Fruit fly (Drosophila melanogaster) whole organism, embryonic: Measurements from ENCODE around the gene CG43052.

ENCODE experiments used
- Abd-B ChIP-seq: fragments of 200-800 bp; sonication (Bioruptor generic); optimal IDR thresholded peaks from 2 replicates; lab custom pipeline; 2018; ENCODE audit warnings: missing biosample characterization, mild to moderate bottlenecking, missing genetic modification characterization, moderate library complexity
- Asciz ChIP-seq: fragments of 200-800 bp; sonication (Bioruptor generic); optimal IDR thresholded peaks from 2 replicates; lab custom pipeline; 2017; ENCODE audit warnings: missing biosample characterization, mild to moderate bottlenecking, missing genetic modification characterization, missing genetic modification reagents
- Blimp-1 ChIP-seq: fragments of 200-800 bp; sonication (Bioruptor generic); optimal IDR thresholded peaks from 3 replicates; lab custom pipeline; 2018; ENCODE audit warnings: missing biosample characterization, missing genetic modification characterization, mild to moderate bottlenecking, moderate library complexity, missing genetic modification reagents
- CG10543 ChIP-seq: fragments of 200-800 bp; sonication (Bioruptor generic); optimal IDR thresholded peaks from 3 replicates; lab custom pipeline; 2017; ENCODE audit warnings: missing biosample characterization, mild to moderate bottlenecking, missing genetic modification characterization, moderate library complexity
- CG11560 ChIP-seq: fragments of 200-800 bp; sonication (Bioruptor generic); IDR thresholded peaks from 3 replicates; pipeline ENCODE4 v1.3.6; 2022; ENCODE audit warnings: missing biosample characterization, missing genetic modification characterization
- CG17328 ChIP-seq: fragments of 200-800 bp; sonication (Bioruptor generic); IDR thresholded peaks from 2 replicates; pipeline ENCODE4 v1.3.6; 2022; ENCODE audit warnings: missing biosample characterization, missing genetic modification characterization
- CG2120 ChIP-seq: fragments of 200-800 bp; sonication (Bioruptor generic); optimal IDR thresholded peaks from 3 replicates; lab custom pipeline; 2016; ENCODE audit warnings: missing biosample characterization, missing genetic modification characterization
- CG31365 ChIP-seq: fragments of 200-800 bp; sonication (Bioruptor generic); optimal IDR thresholded peaks from 2 replicates; lab custom pipeline; 2018; ENCODE audit warnings: missing biosample characterization, mild to moderate bottlenecking, missing genetic modification characterization
- CG32532 ChIP-seq: fragments of 200-800 bp; sonication (Bioruptor generic); IDR thresholded peaks from 2 replicates; pipeline ENCODE4 v1.3.6; 2022; ENCODE audit warnings: missing biosample characterization, missing genetic modification characterization
- CG33557 ChIP-seq: fragments of 200-800 bp; sonication (Bioruptor generic); optimal IDR thresholded peaks from 2 replicates; lab custom pipeline; 2019; ENCODE audit warnings: missing biosample characterization, mild to moderate bottlenecking, missing genetic modification characterization, moderate library complexity
- CG3995 ChIP-seq: fragments of 200-800 bp; sonication (Bioruptor generic); optimal IDR thresholded peaks from 3 replicates; lab custom pipeline; 2016; ENCODE audit warnings: missing biosample characterization, missing genetic modification characterization
- CG4424 ChIP-seq: fragments of 200-800 bp; sonication (Bioruptor generic); optimal IDR thresholded peaks from 3 replicates; lab custom pipeline; 2016; ENCODE audit warnings: missing biosample characterization, missing genetic modification characterization
- CG4820 ChIP-seq: fragments of 200-800 bp; sonication (Bioruptor generic); optimal IDR thresholded peaks from 3 replicates; lab custom pipeline; 2016; ENCODE audit warnings: missing biosample characterization, missing genetic modification characterization
- CG6765 ChIP-seq: fragments of 200-800 bp; sonication (Bioruptor generic); optimal IDR thresholded peaks from 3 replicates; lab custom pipeline; 2017; ENCODE audit warnings: missing biosample characterization, mild to moderate bottlenecking, missing genetic modification characterization
- CG7745 ChIP-seq: fragments of 200-800 bp; sonication (Bioruptor generic); optimal IDR thresholded peaks from 2 replicates; lab custom pipeline; 2018; ENCODE audit warnings: missing biosample characterization, mild to moderate bottlenecking, missing genetic modification characterization, moderate library complexity
- CG8089 ChIP-seq: fragments of 200-800 bp; sonication (Bioruptor generic); optimal IDR thresholded peaks from 3 replicates; lab custom pipeline; 2016; ENCODE audit warnings: missing biosample characterization, missing genetic modification characterization
- CG8924 ChIP-seq: fragments of 200-800 bp; optimal IDR thresholded peaks from 3 replicates; lab custom pipeline; 2019; ENCODE audit warnings: missing biosample characterization, mild to moderate bottlenecking, missing genetic modification characterization, moderate library complexity
- Doc3 ChIP-seq: fragments of 200-800 bp; sonication (Bioruptor generic); IDR thresholded peaks from 3 replicates; pipeline ENCODE4 v1.3.6; 2022; ENCODE audit warnings: missing biosample characterization, missing genetic modification characterization; ENCODE audit not compliant: partially characterized antibody
- Eip74EF ChIP-seq, 2 experiments: fragments of 200-800 bp in 1 of 2; fragments of >200 bp in 1 of 2; sonication (Bioruptor generic) in 1 of 2; optimal IDR thresholded peaks; 2 replicates each; lab custom pipeline; 2017 to 2019; ENCODE audit warnings: missing biosample characterization in 2 of 2, missing genetic modification characterization in 2 of 2, mild to moderate bottlenecking in 1 of 2, moderate library complexity in 1 of 2
- Fer1 ChIP-seq: fragments of 200-800 bp; sonication (Bioruptor generic); optimal IDR thresholded peaks from 2 replicates; lab custom pipeline; 2017; ENCODE audit warnings: missing biosample characterization, mild to moderate bottlenecking, missing genetic modification characterization
- HmgZ ChIP-seq: fragments of 200-800 bp; sonication (Bioruptor generic); optimal IDR thresholded peaks from 2 replicates; lab custom pipeline; 2018; ENCODE audit warnings: missing biosample characterization, mild to moderate bottlenecking, missing genetic modification characterization
- Hr39 ChIP-seq: fragments of >200 bp; optimal IDR thresholded peaks from 2 replicates; lab custom pipeline; 2017
- Hsf ChIP-seq: fragments of 200-800 bp; sonication (Bioruptor generic); optimal IDR thresholded peaks from 3 replicates; lab custom pipeline; 2016; ENCODE audit warnings: missing biosample characterization, missing genetic modification characterization
- NC2α ChIP-seq: fragments of 200-800 bp; sonication (Bioruptor generic); optimal IDR thresholded peaks from 2 replicates; lab custom pipeline; 2016; ENCODE audit warnings: missing biosample characterization, missing genetic modification characterization
- NFAT ChIP-seq: fragments of 200-800 bp; sonication (Bioruptor generic); IDR thresholded peaks from 2 replicates; pipeline ENCODE4 v1.3.6; 2022; ENCODE audit warnings: missing biosample characterization, missing genetic modification characterization
- Oaz ChIP-seq: fragments of 200-800 bp; sonication (Bioruptor generic); IDR thresholded peaks from 2 replicates; pipeline ENCODE4 v1.3.6; 2022; ENCODE audit warnings: missing biosample characterization, missing genetic modification characterization
- Ptx1 ChIP-seq: fragments of 200-800 bp; sonication (Bioruptor generic); IDR thresholded peaks from 2 replicates; pipeline ENCODE4 v1.3.6; 2022; ENCODE audit warnings: missing biosample characterization, missing genetic modification characterization
- Scr ChIP-seq: fragments of 200-800 bp; sonication (Bioruptor generic); IDR thresholded peaks from 2 replicates; pipeline ENCODE4 v1.3.6; 2022; ENCODE audit warnings: missing biosample characterization, missing genetic modification characterization; ENCODE audit not compliant: partially characterized antibody
- Sin3A ChIP-seq: fragments of >200 bp; optimal IDR thresholded peaks from 2 replicates; lab custom pipeline; 2018
- Tbp ChIP-seq: fragments of >200 bp; optimal IDR thresholded peaks from 2 replicates; lab custom pipeline; 2018; ENCODE audit warnings: missing biosample characterization, missing genetic modification characterization
- Usf ChIP-seq: fragments of 200-800 bp; sonication (Bioruptor generic); optimal IDR thresholded peaks from 2 replicates; lab custom pipeline; 2017; ENCODE audit warnings: missing genotype, missing biosample characterization, missing genetic modification characterization
- YL-1 ChIP-seq: fragments of 200-800 bp; sonication (Bioruptor generic); optimal IDR thresholded peaks from 3 replicates; lab custom pipeline; 2017; ENCODE audit warnings: missing biosample characterization, mild to moderate bottlenecking, missing genetic modification characterization
- amos ChIP-seq: fragments of 200-800 bp; sonication (Bioruptor generic); IDR thresholded peaks from 2 replicates; pipeline ENCODE4 v1.3.6; 2022; ENCODE audit warnings: missing biosample characterization, missing genetic modification characterization; ENCODE audit not compliant: partially characterized antibody
- ap ChIP-seq: fragments of 200-800 bp; sonication (Bioruptor generic); IDR thresholded peaks from 2 replicates; pipeline ENCODE4 v1.3.6; 2022; ENCODE audit warnings: missing biosample characterization, missing genetic modification characterization
- ato ChIP-seq: fragments of 200-800 bp; sonication (Bioruptor generic); IDR thresholded peaks from 2 replicates; pipeline ENCODE4 v1.3.6; 2022; ENCODE audit warnings: missing biosample characterization, missing genetic modification characterization; ENCODE audit not compliant: partially characterized antibody
- cato ChIP-seq: fragments of 200-800 bp; sonication (Bioruptor generic); optimal IDR thresholded peaks from 2 replicates; lab custom pipeline; 2016; ENCODE audit warnings: missing biosample characterization, missing genetic modification characterization, borderline replicate concordance
- chn ChIP-seq: fragments of 200-800 bp; sonication (Bioruptor generic); optimal IDR thresholded peaks from 2 replicates; lab custom pipeline; 2016; ENCODE audit warnings: missing biosample characterization, missing genetic modification characterization
- crol ChIP-seq: fragments of 200-800 bp; sonication (Bioruptor generic); IDR thresholded peaks from 2 replicates; pipeline ENCODE4 v1.3.6; 2022; ENCODE audit warnings: missing biosample characterization, missing genetic modification characterization
- gro ChIP-seq: fragments of 200-800 bp; sonication (Bioruptor generic); optimal IDR thresholded peaks from 2 replicates; lab custom pipeline; 2016; ENCODE audit warnings: missing biosample characterization, missing genetic modification characterization
- gt ChIP-seq: fragments of 200-800 bp; sonication (Bioruptor generic); IDR thresholded peaks from 2 replicates; pipeline ENCODE4 v1.3.6; 2022; ENCODE audit warnings: missing biosample characterization, missing genetic modification characterization
- kay ChIP-seq: fragments of 200-800 bp; sonication (Bioruptor generic); optimal IDR thresholded peaks from 2 replicates; lab custom pipeline; 2016; ENCODE audit warnings: missing biosample characterization, missing genetic modification characterization
- luna ChIP-seq: fragments of 200-800 bp; sonication (Bioruptor generic); optimal IDR thresholded peaks from 2 replicates; lab custom pipeline; 2016; ENCODE audit warnings: missing biosample characterization, missing genetic modification characterization
- mirr ChIP-seq: fragments of 200-800 bp; sonication (Bioruptor generic); optimal IDR thresholded peaks from 3 replicates; lab custom pipeline; 2018; ENCODE audit warnings: missing biosample characterization, mild to moderate bottlenecking, missing genetic modification characterization
- nerfin-1 ChIP-seq: fragments of 200-800 bp; sonication (Bioruptor generic); optimal IDR thresholded peaks from 3 replicates; lab custom pipeline; 2019; ENCODE audit warnings: missing biosample characterization, mild to moderate bottlenecking, missing genetic modification characterization, moderate library complexity
- odd ChIP-seq: fragments of 200-800 bp; sonication (Bioruptor generic); optimal IDR thresholded peaks from 2 replicates; lab custom pipeline; 2017; ENCODE audit warnings: missing biosample characterization, mild to moderate bottlenecking, missing genetic modification characterization
- pum ChIP-seq: fragments of 200-800 bp; sonication (Bioruptor generic); optimal IDR thresholded peaks from 2 replicates; lab custom pipeline; 2016; ENCODE audit warnings: missing biosample characterization, missing genetic modification characterization
- salm ChIP-seq: fragments of 200-800 bp; sonication (Bioruptor generic); optimal IDR thresholded peaks from 2 replicates; lab custom pipeline; 2018; ENCODE audit warnings: missing biosample characterization, mild to moderate bottlenecking, missing genetic modification characterization
- sima ChIP-seq: fragments of 200-800 bp; sonication (Bioruptor generic); optimal IDR thresholded peaks from 2 replicates; lab custom pipeline; 2016; ENCODE audit warnings: missing biosample characterization, missing genetic modification characterization
- sisA ChIP-seq: fragments of 200-800 bp; sonication (Bioruptor generic); IDR thresholded peaks from 2 replicates; pipeline ENCODE4 v1.3.6; 2022; ENCODE audit warnings: missing biosample characterization, missing genetic modification characterization
- sug ChIP-seq: fragments of 200-800 bp; optimal IDR thresholded peaks from 2 replicates; lab custom pipeline; 2019; ENCODE audit warnings: missing biosample characterization, mild to moderate bottlenecking, missing genetic modification characterization, moderate library complexity
- unc-4 ChIP-seq: fragments of 200-800 bp; sonication (Bioruptor generic); IDR thresholded peaks from 2 replicates; pipeline ENCODE4 v1.3.6; 2022; ENCODE audit warnings: missing biosample characterization, missing genetic modification characterization; ENCODE audit not compliant: partially characterized antibody
- zen ChIP-seq: fragments of 200-800 bp; sonication (Bioruptor generic); optimal IDR thresholded peaks from 3 replicates; lab custom pipeline; 2018; ENCODE audit warnings: missing biosample characterization, mild to moderate bottlenecking, missing genetic modification characterization, moderate library complexity

Gene CG43052

DNA sequence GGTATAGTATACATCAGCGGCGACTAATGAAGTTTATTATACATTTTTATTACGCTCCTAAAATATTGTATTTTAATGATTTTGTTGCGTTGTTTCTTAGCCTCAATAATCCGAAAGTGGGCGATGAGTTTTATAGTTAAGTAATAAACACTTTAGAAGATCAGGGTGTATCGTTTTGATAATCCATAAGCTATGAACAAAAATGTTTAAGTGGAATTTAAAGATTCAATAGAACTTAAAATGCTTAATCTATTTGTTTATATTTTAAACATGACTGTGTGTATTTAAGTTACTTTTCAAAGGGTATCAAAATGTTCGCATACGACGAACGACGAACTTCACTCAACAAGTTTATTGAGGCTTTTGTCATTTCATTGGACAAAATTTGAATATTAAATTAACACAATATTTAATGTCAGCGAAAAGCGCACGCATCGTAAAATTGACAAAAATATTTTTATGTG, 20.4 kb downstream of the CG43052 start (continued):
- TF ChIP-seq CG4424 = no peak
- TF ChIP-seq CG10543 (GFP tag; lab: Kevin White, UChicago) = peak; percentile 36
- TF ChIP-seq Usf (GFP tag; lab: Kevin White, UChicago) = no peak
- no peak for TF ChIP-seq gt
- TF ChIP-seq luna (GFP tag; lab: Kevin White, UChicago) = peak; percentile 47
- TF ChIP-seq Ptx1 = peak; percentile 89
- TF ChIP-seq sima (GFP tag; lab: Kevin White, UChicago) = peak; percentile 46
- TF ChIP-seq CG32532 = peak; percentile 78
- no peak for TF ChIP-seq CG8089 (GFP tag; lab: Kevin White, UChicago)
- no peak for TF ChIP-seq crol (GFP tag; lab: Robert Waterston, UW)
- TF ChIP-seq CG7745 (tag; lab: Kevin White, UChicago) = no peak
- TF ChIP-seq zen (tag; lab: Kevin White, UChicago) = no peak
- TF ChIP-seq Blimp-1 (GFP tag; lab: Kevin White, UChicago) = peak; percentile 26
- TF ChIP-seq NC2α (GFP tag; lab: Kevin White, UChicago) = no peak
- TF ChIP-seq salm (tag; lab: Kevin White, UChicago) = peak; percentile 79
- peak; percentile 71 for TF ChIP-seq Abd-B (GFP tag; lab: Kevin White, UChicago)
- TF ChIP-seq sisA (GFP tag; lab: Robert Waterston, UW) = peak; percentile 67
- no peak for TF ChIP-seq Tbp (GFP tag; lab: Kevin White, UChicago)
- no peak for TF ChIP-seq CG31365 (tag; lab: Kevin White, UChicago)
- no peak for TF ChIP-seq NFAT (GFP tag; lab: Robert Waterston, UW)
- peak; percentile 50; the same call in 1 of the 3 replicates for TF ChIP-seq CG11560 (tag; lab: Robert Waterston, UW)
- TF ChIP-seq cato = no peak
- TF ChIP-seq CG4820 = no peak
- TF ChIP-seq gro = no peak
- no peak for TF ChIP-seq Hr39 (lab: Kevin White, UChicago)
- TF ChIP-seq ap (GFP tag; lab: Robert Waterston, UW) = peak; percentile 62
- no peak for TF ChIP-seq amos
- TF ChIP-seq CG17328 (GFP tag; lab: Robert Waterston, UW) = peak; percentile 78
- TF ChIP-seq YL-1 (GFP tag; lab: Kevin White, UChicago) = no peak
- TF ChIP-seq pum = peak; percentile 1
- no peak for TF ChIP-seq CG33557 (GFP tag; lab: Kevin White, UChicago)
- peak; percentile 6 for TF ChIP-seq Asciz (GFP tag; lab: Kevin White, UChicago)
- TF ChIP-seq Fer1 (GFP tag; lab: Kevin White, UChicago) = peak; percentile 12
- peak; percentile 55 for TF ChIP-seq HmgZ (tag; lab: Kevin White, UChicago)
- no peak for TF ChIP-seq Eip74EF (GFP tag; optimal IDR thresholded peaks at IDR 0.05; lab: Kevin White, UChicago)
- TF ChIP-seq nerfin-1 (tag; lab: Kevin White, UChicago) = no peak
- peak; percentile 20 for TF ChIP-seq kay (GFP tag; lab: Kevin White, UChicago)
- no peak for TF ChIP-seq Sin3A (lab: Kevin White, UChicago)
- TF ChIP-seq CG3995 (GFP tag; lab: Kevin White, UChicago) = no peak
- peak; percentile 9 for TF ChIP-seq CG6765 (GFP tag; lab: Kevin White, UChicago)
- TF ChIP-seq CG2120 (GFP tag; lab: Kevin White, UChicago) = peak; percentile 88
- TF ChIP-seq Scr (GFP tag; lab: Robert Waterston, UW) = no peak
- peak; percentile 34 for TF ChIP-seq odd (GFP tag; lab: Kevin White, UChicago)
- TF ChIP-seq unc-4 = no peak
- peak; percentile 59 for TF ChIP-seq sug (tag; lab: Kevin White, UChicago)
- TF ChIP-seq mirr = no peak
- TF ChIP-seq Doc3 = no peak
- TF ChIP-seq chn (GFP tag; lab: Kevin White, UChicago) = peak; percentile 61
- peak; percentile 85 for TF ChIP-seq CG8924
- TF ChIP-seq ato = no peak
- TF ChIP-seq Oaz (GFP tag; lab: Robert Waterston, UW) = peak; percentile 71
- peak; percentile 83 for TF ChIP-seq Hsf
